Worm (Caenorhabditis elegans) whole organism, L1 larva: Measurements from ENCODE around the gene cyp-33C11.

Experiments used
- skn-1 ChIP-seq: fragments of 150-350 bp; optimal IDR thresholded peaks from 2 replicates; lab custom pipeline; 2014; ENCODE audit warnings: missing biosample characterization, missing genetic modification characterization
- ztf-11 ChIP-seq, 2 experiments: sonication (generic microtip); optimal IDR thresholded peaks; 2 replicates each; lab custom pipeline; 2016 to 2017; ENCODE audit warnings: missing genetic modification characterization in 2 of 2, missing biosample characterization in 1 of 2, missing compliant biosample characterization in 1 of 2

DNA sequence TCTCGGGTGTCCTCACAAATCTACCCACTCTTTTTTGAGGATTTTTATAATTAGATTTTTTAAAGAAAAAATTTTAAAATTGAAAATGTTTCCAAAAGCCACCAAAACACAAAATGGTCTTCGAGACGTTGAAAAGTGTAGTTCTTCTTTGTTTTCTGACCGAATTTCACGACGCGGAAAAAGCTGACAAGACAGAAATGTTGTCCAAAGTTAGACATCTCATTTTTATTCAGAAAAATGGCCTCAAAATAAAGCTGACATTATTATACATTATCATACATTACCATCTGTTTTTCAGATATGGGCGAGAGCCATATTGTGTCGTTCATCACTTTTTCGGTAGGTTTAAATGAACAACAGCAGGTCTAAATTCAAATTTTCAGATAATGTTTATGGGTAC is 33.1 kb downstream of the cyp-33C11 start, which contains the start of gene srx-22:
- TF ChIP-seq skn-1 (tag; lab: Kevin White, UChicago) (no peak), ztf-11 (tag; optimal IDR thresholded peaks at IDR 0.05; lab: Kevin White, UChicago) (no peak)
